Worm (Caenorhabditis elegans): ENCODE data around the gene Y43F8B.19.

- peak; percentile 97 for TF ChIP-seq hlh-30 (tag; optimal IDR thresholded peaks at IDR 0.05; ENCODE audit: insufficient read depth)
- TF ChIP-seq elt-2 (tag; optimal IDR thresholded peaks at IDR 0.05) = peak; percentile 40
- no peak for TF ChIP-seq ceh-19 (GFP tag; optimal IDR thresholded peaks at IDR 0.05)
- no peak for TF ChIP-seq nhr-11 (tag; optimal IDR thresholded peaks at IDR 0.05)
- no peak for TF ChIP-seq unc-86 (tag; optimal IDR thresholded peaks at IDR 0.05)
- TF ChIP-seq sox-4 (tag; optimal IDR thresholded peaks at IDR 0.05) = no peak
- no peak for TF ChIP-seq pha-4 (tag; optimal IDR thresholded peaks at IDR 0.05)
- no peak for TF ChIP-seq hlh-13 (GFP tag; optimal IDR thresholded peaks at IDR 0.05)
- no peak for TF ChIP-seq ceh-2 (tag; optimal IDR thresholded peaks at IDR 0.05)
- peak; percentile 68 for TF ChIP-seq ceh-31 (tag; optimal IDR thresholded peaks at IDR 0.05)
- no peak for TF ChIP-seq pqm-1 (tag; optimal IDR thresholded peaks at IDR 0.05)
- TF ChIP-seq dve-1 (tag; optimal IDR thresholded peaks at IDR 0.05) = peak; percentile 17
- no peak for TF ChIP-seq nhr-232 (tag; optimal IDR thresholded peaks at IDR 0.05)
Measured at ce11 chrV:19529168-19529567, 17.1 kb upstream of the Y43F8B.19 start.

All from whole organism, late embryonic.